Worm (Caenorhabditis elegans) whole organism, L4 larva: ENCODE data around the gene ttll-4.

ENCODE experiments used
- F10B5.3 ChIP-seq: sonication (generic microtip); optimal IDR thresholded peaks from 2 replicates; lab custom pipeline; 2016; ENCODE audit warnings: mild to moderate bottlenecking, missing genetic modification characterization, missing compliant biosample characterization
- F26F4.8 ChIP-seq: fragments of 200-800 bp; sonication (Bioruptor generic); conservative IDR thresholded peaks from 2 replicates; pipeline ENCODE4 v1.3.6; 2022; ENCODE audit warnings: missing genetic modification characterization, missing compliant biosample characterization
- F44E2.7 ChIP-seq: fragments of 200-800 bp; sonication (Bioruptor generic); IDR thresholded peaks from 2 replicates; pipeline ENCODE4 v2.1.2; 2022; ENCODE audit warnings: missing genetic modification characterization, missing compliant biosample characterization
- F49E8.2 ChIP-seq: sonication (generic microtip); optimal IDR thresholded peaks from 2 replicates; lab custom pipeline; 2016; ENCODE audit warnings: missing compliant biosample characterization, mild to moderate bottlenecking, missing genetic modification characterization, borderline replicate concordance
- Y105C5A.15 ChIP-seq: fragments of 200-800 bp; sonication (Bioruptor generic); IDR thresholded peaks from 2 replicates; pipeline ENCODE4 v1.3.6; 2022; ENCODE audit warnings: missing genetic modification characterization, missing compliant biosample characterization
- aha-1 ChIP-seq: fragments of 150-350 bp; peaks from one replicate; lab custom pipeline; 2014; ENCODE audit warnings: missing biosample characterization, missing genetic modification characterization
- ceh-62 ChIP-seq: sonication (generic microtip); optimal IDR thresholded peaks from 2 replicates; lab custom pipeline; 2017; ENCODE audit warnings: missing biosample characterization, missing genetic modification characterization
- ceh-82 ChIP-seq: sonication (generic microtip); optimal IDR thresholded peaks from 2 replicates; lab custom pipeline; 2017; ENCODE audit warnings: missing biosample characterization, missing genetic modification characterization
- ces-1 ChIP-seq: fragments of 150-350 bp; sonication (generic microtip); optimal IDR thresholded peaks from 4 replicates; lab custom pipeline; 2014; ENCODE audit warnings: missing biosample characterization, missing genetic modification reagents, missing genetic modification characterization
- daf-12 ChIP-seq: fragments of 150-350 bp; optimal IDR thresholded peaks from 2 replicates; lab custom pipeline; 2014; ENCODE audit warnings: missing biosample characterization, missing genetic modification reagents, missing genetic modification characterization
- daf-16 ChIP-seq, 3 experiments: sonication (generic microtip); optimal IDR thresholded peaks; 2 replicates each; lab custom pipeline; 2016 to 2017; ENCODE audit warnings: missing genetic modification characterization in 3 of 3, missing genetic modification reagents in 3 of 3, mild to moderate bottlenecking in 2 of 3, missing compliant biosample characterization in 2 of 3, missing biosample characterization in 1 of 3, moderate library complexity in 1 of 3
- dve-1 ChIP-seq: sonication (generic microtip); optimal IDR thresholded peaks from 2 replicates; lab custom pipeline; 2017; ENCODE audit warnings: antibody characterized with exemption, mild to moderate bottlenecking, missing genetic modification characterization, missing compliant biosample characterization; ENCODE audit not compliant: insufficient read depth
- egl-43 ChIP-seq: fragments of 200-800 bp; sonication (Bioruptor generic); IDR thresholded peaks from 2 replicates; pipeline ENCODE4 v1.3.6; 2022; ENCODE audit warnings: missing genetic modification reagents, missing genetic modification characterization, missing compliant biosample characterization
- fkh-10 ChIP-seq: fragments of 150-350 bp; optimal IDR thresholded peaks from 2 replicates; lab custom pipeline; 2014; ENCODE audit warnings: missing biosample characterization, missing genetic modification reagents, missing genetic modification characterization
- fos-1 ChIP-seq: fragments of 150-350 bp; optimal IDR thresholded peaks from 2 replicates; lab custom pipeline; 2014; ENCODE audit warnings: missing biosample characterization, missing genetic modification characterization
- gei-8 ChIP-seq: fragments of 200-800 bp; sonication (Bioruptor generic); optimal IDR thresholded peaks from 2 replicates; lab custom pipeline; 2018; ENCODE audit warnings: mild to moderate bottlenecking, missing genetic modification characterization, missing compliant biosample characterization
- hif-1 ChIP-seq, 2 experiments: sonication (generic microtip); optimal IDR thresholded peaks; 2 replicates each; lab custom pipeline; 2016 to 2017; ENCODE audit warnings: missing compliant biosample characterization in 2 of 2, missing genetic modification characterization in 2 of 2, missing genetic modification reagents in 2 of 2, missing genotype in 2 of 2, mild to moderate bottlenecking in 1 of 2
- hlh-30 ChIP-seq: sonication (generic microtip); optimal IDR thresholded peaks from 2 replicates; lab custom pipeline; 2017; ENCODE audit warnings: antibody characterized with exemption, mild to moderate bottlenecking, missing genetic modification characterization, missing compliant biosample characterization; ENCODE audit not compliant: insufficient read depth
- lin-15B ChIP-seq: fragments of 150-350 bp; sonication (generic microtip); optimal IDR thresholded peaks from 3 replicates; lab custom pipeline; 2014; ENCODE audit warnings: missing biosample characterization, missing genetic modification characterization
- lin-38 ChIP-seq: fragments of 200-800 bp; sonication (Bioruptor generic); IDR thresholded peaks from 2 replicates; pipeline ENCODE4 v1.3.6; 2022; ENCODE audit warnings: missing genetic modification reagents, missing genetic modification characterization, missing compliant biosample characterization
- lir-3 ChIP-seq: sonication (generic microtip); optimal IDR thresholded peaks from 2 replicates; lab custom pipeline; 2016; ENCODE audit warnings: mild to moderate bottlenecking, missing genetic modification characterization, missing compliant biosample characterization
- lsy-2 ChIP-seq, 2 experiments: fragments of 150-350 bp in 1 of 2; sonication (generic microtip) in 1 of 2; optimal IDR thresholded peaks; 2 replicates each; lab custom pipeline; 2014 to 2017; ENCODE audit warnings: missing biosample characterization in 2 of 2, missing genetic modification characterization in 2 of 2
- mes-2 ChIP-seq: sonication (generic microtip); optimal IDR thresholded peaks from 2 replicates; lab custom pipeline; 2016; ENCODE audit warnings: missing genotype, mild to moderate bottlenecking, missing genetic modification characterization, missing compliant biosample characterization; ENCODE audit not compliant: poor library complexity, severe bottlenecking
- mxl-3 ChIP-seq: fragments of 200-800 bp; sonication (Bioruptor generic); optimal IDR thresholded peaks from 2 replicates; lab custom pipeline; 2018; ENCODE audit warnings: mild to moderate bottlenecking, missing genetic modification characterization, missing compliant biosample characterization
- nhr-102 ChIP-seq: sonication (generic microtip); optimal IDR thresholded peaks from 2 replicates; lab custom pipeline; 2016; ENCODE audit warnings: mild to moderate bottlenecking, missing genetic modification characterization, moderate library complexity, missing compliant biosample characterization
- nhr-237 ChIP-seq: sonication (generic microtip); optimal IDR thresholded peaks from 2 replicates; lab custom pipeline; 2017; ENCODE audit warnings: missing biosample characterization, missing genetic modification characterization
- nhr-25 ChIP-seq: sonication (generic microtip); optimal IDR thresholded peaks from 2 replicates; lab custom pipeline; 2017; ENCODE audit warnings: missing genetic modification characterization, mild to moderate bottlenecking, missing compliant biosample characterization, antibody characterized with exemption, moderate library complexity, borderline replicate concordance; ENCODE audit not compliant: insufficient read depth
- nhr-42 ChIP-seq: fragments of 200-800 bp; sonication (Bioruptor generic); IDR thresholded peaks from 2 replicates; pipeline ENCODE4 v1.3.6; 2022; ENCODE audit warnings: missing genetic modification characterization, missing compliant biosample characterization
- nhr-48 ChIP-seq: sonication (generic microtip); optimal IDR thresholded peaks from 2 replicates; lab custom pipeline; 2016; ENCODE audit warnings: mild to moderate bottlenecking, missing genetic modification characterization, missing compliant biosample characterization
- nhr-6 ChIP-seq: fragments of 150-350 bp; optimal IDR thresholded peaks from 2 replicates; lab custom pipeline; 2014; ENCODE audit warnings: missing biosample characterization, missing genetic modification characterization
- rbr-2 ChIP-seq: sonication (generic microtip); optimal IDR thresholded peaks from 2 replicates; lab custom pipeline; 2016; ENCODE audit warnings: missing genotype, missing genetic modification characterization, missing compliant biosample characterization
- spr-3 ChIP-seq: fragments of 200-800 bp; sonication (Bioruptor generic); optimal IDR thresholded peaks from 2 replicates; lab custom pipeline; 2018; ENCODE audit warnings: mild to moderate bottlenecking, missing genetic modification characterization, missing compliant biosample characterization
- unc-62 ChIP-seq, 3 experiments: fragments of 150-350 bp in 1 of 3; sonication (generic microtip); optimal IDR thresholded peaks in 2 of 3; peaks in 1 of 3; 1 replicate in 1 of 3; 2 replicates in 2 of 3; lab custom pipeline; 2014 to 2017; ENCODE audit warnings: missing biosample characterization in 3 of 3, missing genetic modification characterization in 3 of 3, missing genetic modification reagents in 3 of 3, missing genotype in 1 of 3
- vab-7 ChIP-seq: fragments of 200-800 bp; sonication (Bioruptor generic); IDR thresholded peaks from 2 replicates; pipeline ENCODE4 v1.3.6; 2022; ENCODE audit warnings: missing genetic modification reagents, missing genetic modification characterization, missing compliant biosample characterization
- zfp-2 ChIP-seq: sonication (generic microtip); optimal IDR thresholded peaks from 2 replicates; lab custom pipeline; 2016; ENCODE audit warnings: mild to moderate bottlenecking, missing genetic modification characterization, missing compliant biosample characterization
- zip-2 ChIP-seq: fragments of 150-350 bp; optimal IDR thresholded peaks from 2 replicates; lab custom pipeline; 2014; ENCODE audit warnings: missing biosample characterization, missing genetic modification characterization

The ttll-4 gene

DNA sequence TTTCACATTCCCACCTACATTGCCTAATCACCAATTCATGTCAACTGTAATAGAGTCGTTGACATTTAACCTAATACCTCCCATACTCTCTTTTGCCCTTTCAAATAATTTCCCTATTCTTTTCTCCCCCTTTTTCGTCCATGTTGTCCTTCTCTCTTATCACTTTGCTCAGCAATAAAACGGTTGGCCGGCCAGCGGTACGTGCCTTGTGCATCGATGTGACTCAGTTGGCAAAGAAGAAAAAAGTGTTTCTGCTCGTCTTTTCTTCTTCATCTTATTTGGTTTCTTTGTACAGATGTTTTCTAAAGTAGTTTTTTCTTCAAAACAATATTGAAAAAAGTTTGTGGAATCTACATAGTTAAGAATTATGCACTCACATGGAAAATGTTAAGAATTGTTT is 10.5 kb downstream of the ttll-4 start (continued):
- TF ChIP-seq nhr-48 (tag; lab: Kevin White, UChicago) (no peak), nhr-42 (no peak), hlh-30 (tag; lab: Kevin White, UChicago) (no peak), zfp-2 (tag; lab: Kevin White, UChicago) (no peak), daf-16 (GFP tag; optimal IDR thresholded peaks at IDR 0.05; lab: Kevin White, UChicago) (no peak), daf-16 (tag; optimal IDR thresholded peaks at IDR 0.05; lab: Kevin White, UChicago) (peak; percentile 55), lsy-2 (tag; optimal IDR thresholded peaks at IDR 0.05; lab: Kevin White, UChicago) (no peak), mxl-3 (GFP tag; lab: Kevin White, UChicago) (no peak), nhr-6 (tag; lab: Kevin White, UChicago) (peak; percentile 68), F10B5.3 (tag; lab: Kevin White, UChicago) (no peak)

DNA sequence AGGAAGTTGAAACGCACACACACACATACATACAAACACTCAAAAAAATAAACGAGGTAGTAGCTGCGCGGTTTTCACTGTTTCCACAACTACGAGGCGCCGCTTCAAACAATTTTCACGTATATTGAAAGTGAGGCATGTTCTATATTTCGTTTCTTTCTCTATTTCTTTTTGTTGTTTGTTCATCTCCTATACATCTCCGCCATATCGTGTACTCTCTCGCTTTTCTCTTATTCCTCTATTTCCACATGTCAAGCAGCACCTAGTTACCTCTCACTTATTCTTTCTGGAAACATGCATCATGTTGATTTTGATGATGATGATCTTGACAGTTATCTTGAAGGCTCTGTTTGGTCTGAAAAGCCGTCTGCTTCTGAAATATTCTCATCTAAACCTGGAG is 12.8 kb downstream of the ttll-4 start, which contains the start of gene ZK1128.7:
Gene ZK1128.7 (plus strand): TSS at position 229 of the 400 bp plus-strand sequence.
- TF ChIP-seq ceh-82 (tag; lab: Kevin White, UChicago) (no peak), nhr-237 (tag; lab: Kevin White, UChicago) (no peak), vab-7 (no peak), F44E2.7 (no peak), mxl-3 (GFP tag; lab: Kevin White, UChicago) (peak; percentile 9), hif-1 (tag; optimal IDR thresholded peaks at IDR 0.05; lab: Kevin White, UChicago) (peak in 1 of 2 experiments; percentile 27), zip-2 (tag; lab: Kevin White, UChicago) (no peak), hlh-30 (tag; lab: Kevin White, UChicago) (peak; percentile 8), lin-38 (GFP tag; lab: Robert Waterston, UW) (no peak), dve-1 (tag; lab: Kevin White, UChicago) (peak; percentile 6), fos-1 (tag; lab: Kevin White, UChicago) (no peak), aha-1 (tag; lab: Kevin White, UChicago) (peak; percentile 89), F49E8.2 (no peak), rbr-2 (tag; lab: Kevin White, UChicago) (no peak), Y105C5A.15 (GFP tag; lab: Robert Waterston, UW) (no peak), daf-12 (no peak), unc-62 (GFP tag; optimal IDR thresholded peaks at IDR 0.05 in 1 of 2; lab: Kevin White, UChicago) (peak in 1 of 2 experiments; percentile 39), unc-62 (tag; optimal IDR thresholded peaks at IDR 0.05; lab: Kevin White, UChicago) (no peak), spr-3 (GFP tag; lab: Kevin White, UChicago) (no peak), gei-8 (GFP tag; lab: Kevin White, UChicago) (no peak), zfp-2 (tag; lab: Kevin White, UChicago) (no peak), lin-15B (no peak), lsy-2 (tag; optimal IDR thresholded peaks at IDR 0.05; lab: Kevin White, UChicago) (peak in 1 of 2 experiments; percentile 28), F26F4.8 (GFP tag; lab: Robert Waterston, UW) (no peak), nhr-25 (no peak)

DNA sequence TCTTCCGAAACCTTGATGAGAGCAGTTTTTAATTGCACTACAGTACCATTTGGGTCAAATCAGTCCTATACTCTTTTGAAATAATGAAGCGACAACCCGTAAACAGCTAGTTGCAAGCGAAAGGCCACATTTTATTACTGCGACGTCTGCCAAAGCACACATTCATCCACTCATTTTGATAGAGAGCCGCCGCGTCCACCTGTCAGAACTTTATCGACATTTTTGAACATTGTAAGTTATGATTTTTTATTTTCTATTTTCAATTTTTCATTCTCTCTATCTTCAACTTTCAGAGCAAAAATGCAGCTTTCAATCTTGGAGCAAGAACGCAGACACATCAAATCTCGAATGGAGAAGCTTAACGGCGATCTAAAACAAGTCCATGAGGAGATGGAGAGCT is 16.7 kb downstream of the ttll-4 start, which contains the start of gene K08E5.6:
Gene K08E5.6 (plus strand): TSS at position 301 of the 400 bp plus-strand sequence.
- TF ChIP-seq mes-2 (tag; lab: Kevin White, UChicago), result no peak
- no peak for TF ChIP-seq egl-43
- TF ChIP-seq nhr-102, result no peak
- TF ChIP-seq lir-3, result no peak
- TF ChIP-seq fkh-10 (GFP tag; lab: Kevin White, UChicago), result no peak
- TF ChIP-seq ces-1 (GFP tag; lab: Kevin White, UChicago), result no peak
- no peak for TF ChIP-seq ceh-62 (tag; lab: Kevin White, UChicago)
